Worm (Caenorhabditis elegans) whole organism, midembryonic: ENCODE data around the gene dpy-9.

Experiments
- T22C8.4 ChIP-seq: fragments of 200-800 bp; sonication (Bioruptor generic); IDR thresholded peaks from 2 replicates; pipeline ENCODE4 v1.3.6; 2022; ENCODE audit warnings: missing genetic modification characterization, missing compliant biosample characterization
- cog-1 ChIP-seq: sonication (generic microtip); optimal IDR thresholded peaks from 2 replicates; lab custom pipeline; 2016; ENCODE audit warnings: missing genetic modification characterization, missing compliant biosample characterization
- flt-1 ChIP-seq: fragments of 200-800 bp; sonication (Bioruptor generic); IDR thresholded peaks from 2 replicates; pipeline ENCODE4 v1.3.6; 2022; ENCODE audit warnings: missing genetic modification characterization, missing compliant biosample characterization
- klf-2 ChIP-seq: fragments of 200-800 bp; sonication (Bioruptor generic); conservative IDR thresholded peaks from 2 replicates; pipeline ENCODE4 v1.3.6; 2022; ENCODE audit warnings: missing genetic modification reagents, missing genetic modification characterization, missing compliant biosample characterization
- med-1 ChIP-seq: sonication (generic microtip); optimal IDR thresholded peaks from 2 replicates; lab custom pipeline; 2017; ENCODE audit warnings: missing genetic modification characterization, mild to moderate bottlenecking, missing compliant biosample characterization, antibody characterized with exemption, missing genetic modification reagents; ENCODE audit not compliant: insufficient read depth
- tab-1 ChIP-seq: fragments of 200-800 bp; sonication (Bioruptor generic); IDR thresholded peaks from 2 replicates; pipeline ENCODE4 v1.3.6; 2022; ENCODE audit warnings: missing genetic modification characterization, missing compliant biosample characterization
- ztf-23 ChIP-seq: fragments of 200-800 bp; sonication (Bioruptor generic); IDR thresholded peaks from 2 replicates; pipeline ENCODE4 v1.3.6; 2022; ENCODE audit warnings: missing genetic modification reagents, missing genetic modification characterization, missing compliant biosample characterization
- ztf-29 ChIP-seq: fragments of 200-800 bp; sonication (Bioruptor generic); IDR thresholded peaks from 2 replicates; pipeline ENCODE4 v1.3.6; 2022; ENCODE audit warnings: missing genetic modification reagents, missing genetic modification characterization, missing compliant biosample characterization

DNA sequence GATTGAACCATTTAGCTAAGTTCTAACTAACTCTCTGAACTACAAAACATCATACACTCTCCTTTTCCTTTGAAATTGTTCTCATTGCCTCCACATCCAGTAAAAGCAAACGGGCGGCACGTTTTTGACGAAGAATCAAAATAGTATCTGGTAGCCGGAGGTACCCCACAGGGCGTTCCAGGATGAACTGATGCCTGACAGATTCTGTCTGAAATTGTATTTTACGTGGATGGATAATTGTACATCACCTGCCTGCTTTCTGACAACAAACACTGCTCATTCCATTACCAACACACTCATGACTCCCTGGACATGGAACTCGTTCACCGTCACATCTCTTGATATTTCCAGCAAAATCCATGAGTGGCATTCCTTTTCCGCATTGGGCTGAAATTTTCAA lies 31.4 kb upstream of the dpy-9 start:
- TF ChIP-seq klf-2 (GFP tag; lab: Robert Waterston, UW) = no peak
- TF ChIP-seq med-1 (GFP tag; lab: Kevin White, UChicago) = no peak
- no peak for TF ChIP-seq cog-1 (tag; lab: Kevin White, UChicago)
- no peak for TF ChIP-seq ztf-29 (GFP tag; lab: Robert Waterston, UW)
- no peak for TF ChIP-seq T22C8.4 (GFP tag; lab: Robert Waterston, UW)
- no peak for TF ChIP-seq ztf-23 (GFP tag; lab: Robert Waterston, UW)
- no peak for TF ChIP-seq flt-1
- no peak for TF ChIP-seq tab-1 (GFP tag; lab: Robert Waterston, UW)
